Worm (Caenorhabditis elegans) whole organism, young adult: ENCODE results near the gene F47B8.3.

ENCODE experiments used
- B0019.2 ChIP-seq: fragments of 200-800 bp; sonication (Bioruptor generic); conservative IDR thresholded peaks from 2 replicates; pipeline ENCODE4 v1.3.6; 2022; ENCODE audit warnings: missing genetic modification reagents, missing genetic modification characterization, missing compliant biosample characterization
- B0261.1 ChIP-seq: sonication (generic microtip); optimal IDR thresholded peaks from 2 replicates; lab custom pipeline; 2016; ENCODE audit warnings: mild to moderate bottlenecking, missing genetic modification characterization, moderate library complexity, missing compliant biosample characterization
- F39B2.1 ChIP-seq: fragments of 200-800 bp; sonication (Bioruptor generic); IDR thresholded peaks from 2 replicates; pipeline ENCODE4 v1.3.6; 2022; ENCODE audit warnings: missing genetic modification reagents, missing genetic modification characterization, missing compliant biosample characterization
- F52B5.7 ChIP-seq: sonication (generic microtip); optimal IDR thresholded peaks from 2 replicates; lab custom pipeline; 2016; ENCODE audit warnings: mild to moderate bottlenecking, missing genetic modification characterization, missing compliant biosample characterization
- F57C9.4 ChIP-seq: sonication (generic microtip); optimal IDR thresholded peaks from 2 replicates; lab custom pipeline; 2017; ENCODE audit warnings: mild to moderate bottlenecking, missing genetic modification characterization, missing compliant biosample characterization
- K11D2.4 ChIP-seq: fragments of 200-800 bp; sonication (Bioruptor generic); IDR thresholded peaks from 2 replicates; pipeline ENCODE4 v1.3.6; 2022; ENCODE audit warnings: missing genetic modification reagents, missing genetic modification characterization, missing compliant biosample characterization
- T26A5.8 ChIP-seq: sonication (generic microtip); optimal IDR thresholded peaks from 2 replicates; lab custom pipeline; 2016; ENCODE audit warnings: missing genetic modification characterization, missing compliant biosample characterization
- Y53F4B.3 ChIP-seq: fragments of 200-800 bp; sonication (Bioruptor generic); IDR thresholded peaks from 2 replicates; pipeline ENCODE4 v1.3.6; 2022; ENCODE audit warnings: missing genetic modification reagents, missing genetic modification characterization, missing compliant biosample characterization
- Y56A3A.18 ChIP-seq: fragments of 200-800 bp; sonication (Bioruptor generic); IDR thresholded peaks from 2 replicates; pipeline ENCODE4 v1.3.6; 2022; ENCODE audit warnings: missing genetic modification reagents, missing genetic modification characterization, missing compliant biosample characterization
- Y79H2A.3 ChIP-seq: fragments of 200-800 bp; sonication (Bioruptor generic); conservative IDR thresholded peaks from 2 replicates; pipeline ENCODE4 v1.3.6; 2022; ENCODE audit warnings: missing genetic modification reagents, missing genetic modification characterization, missing compliant biosample characterization
- attf-5 ChIP-seq: fragments of 200-800 bp; sonication (Bioruptor generic); optimal IDR thresholded peaks from 2 replicates; lab custom pipeline; 2018; ENCODE audit warnings: mild to moderate bottlenecking, missing genetic modification characterization, missing compliant biosample characterization
- attf-6 ChIP-seq: fragments of 200-800 bp; sonication (Bioruptor generic); IDR thresholded peaks from 2 replicates; pipeline ENCODE4 v1.3.6; 2022; ENCODE audit warnings: missing genetic modification reagents, missing genetic modification characterization, missing compliant biosample characterization
- bed-1 ChIP-seq: fragments of 200-800 bp; sonication (Bioruptor generic); IDR thresholded peaks from 2 replicates; pipeline ENCODE4 v1.3.6; 2022; ENCODE audit warnings: missing genetic modification reagents, missing genetic modification characterization, missing compliant biosample characterization
- bed-2 ChIP-seq: fragments of 200-800 bp; sonication (Bioruptor generic); IDR thresholded peaks from 2 replicates; pipeline ENCODE4 v1.3.6; 2022; ENCODE audit warnings: missing genetic modification reagents, missing genetic modification characterization, missing compliant biosample characterization
- ccch-3 ChIP-seq: fragments of 200-800 bp; sonication (Bioruptor generic); optimal IDR thresholded peaks from 2 replicates; lab custom pipeline; 2018; ENCODE audit warnings: mild to moderate bottlenecking, missing genetic modification characterization, missing compliant biosample characterization
- cebp-1 ChIP-seq, 2 experiments: fragments of 200-800 bp in 1 of 2; sonication (Bioruptor generic) in 1 of 2; sonication (generic microtip) in 1 of 2; IDR thresholded peaks in 1 of 2; optimal IDR thresholded peaks in 1 of 2; 2 replicates each; pipeline versions ENCODE4 v1.3.6 to Lab custom; 2017 to 2022; ENCODE audit warnings: missing compliant biosample characterization in 2 of 2, missing genetic modification characterization in 2 of 2, mild to moderate bottlenecking in 1 of 2, missing genetic modification reagents in 1 of 2, moderate library complexity in 1 of 2
- ceh-40 ChIP-seq: fragments of 200-800 bp; sonication (Bioruptor generic); IDR thresholded peaks from 2 replicates; pipeline ENCODE4 v1.3.6; 2022; ENCODE audit warnings: missing genetic modification characterization, missing compliant biosample characterization
- ceh-58 ChIP-seq: fragments of 200-800 bp; sonication (Bioruptor generic); IDR thresholded peaks from 2 replicates; pipeline ENCODE4 v1.3.6; 2022; ENCODE audit warnings: missing genetic modification characterization, missing compliant biosample characterization
- dox-1 ChIP-seq: fragments of 200-800 bp; sonication (Bioruptor generic); IDR thresholded peaks from 2 replicates; pipeline ENCODE4 v1.3.6; 2022; ENCODE audit warnings: missing genetic modification reagents, missing genetic modification characterization, missing compliant biosample characterization
- dpff-1 ChIP-seq: sonication (generic microtip); optimal IDR thresholded peaks from 2 replicates; lab custom pipeline; 2017; ENCODE audit warnings: mild to moderate bottlenecking, missing genetic modification characterization, missing compliant biosample characterization
- dpl-1 ChIP-seq: fragments of 150-350 bp; optimal IDR thresholded peaks from 2 replicates; lab custom pipeline; 2014; ENCODE audit warnings: missing biosample characterization, missing genetic modification reagents, missing genetic modification characterization
- egrh-3 ChIP-seq: fragments of 200-800 bp; sonication (Bioruptor generic); IDR thresholded peaks from 2 replicates; pipeline ENCODE4 v1.3.6; 2022; ENCODE audit warnings: missing genetic modification reagents, missing genetic modification characterization, missing compliant biosample characterization
- ekl-4 ChIP-seq: fragments of 200-800 bp; sonication (Bioruptor generic); IDR thresholded peaks from 2 replicates; pipeline ENCODE4 v1.3.6; 2022; ENCODE audit warnings: missing genetic modification reagents, missing genetic modification characterization, missing compliant biosample characterization
- gei-17 ChIP-seq: fragments of 200-800 bp; sonication (Bioruptor generic); optimal IDR thresholded peaks from 2 replicates; lab custom pipeline; 2018; ENCODE audit warnings: mild to moderate bottlenecking, missing genetic modification characterization, missing compliant biosample characterization
- hlh-26 ChIP-seq: fragments of 200-800 bp; sonication (Bioruptor generic); conservative IDR thresholded peaks from 2 replicates; pipeline ENCODE4 v1.3.6; 2022; ENCODE audit warnings: missing genetic modification reagents, missing genetic modification characterization, missing compliant biosample characterization
- lag-1 ChIP-seq: fragments of 200-800 bp; sonication (Bioruptor generic); IDR thresholded peaks from 2 replicates; pipeline ENCODE4 v1.3.6; 2022; ENCODE audit warnings: missing genetic modification reagents, missing genetic modification characterization, missing compliant biosample characterization
- let-526 ChIP-seq: fragments of 200-800 bp; sonication (Bioruptor generic); IDR thresholded peaks from 2 replicates; pipeline ENCODE4 v1.3.6; 2022; ENCODE audit warnings: missing genetic modification reagents, missing genetic modification characterization, missing compliant biosample characterization
- lin-35 ChIP-seq, 3 experiments: fragments of 150-350 bp in 2 of 3; sonication (generic microtip) in 1 of 3; optimal IDR thresholded peaks; 2 replicates each; lab custom pipeline; 2014 to 2018; ENCODE audit warnings: missing biosample characterization in 3 of 3, missing genetic modification characterization in 3 of 3, missing genetic modification reagents in 3 of 3
- lin-40 ChIP-seq: sonication (generic microtip); optimal IDR thresholded peaks from 2 replicates; lab custom pipeline; 2016; ENCODE audit warnings: missing genetic modification characterization, mild to moderate bottlenecking, missing compliant biosample characterization, missing genotype, missing genetic modification reagents
- madf-6 ChIP-seq: fragments of 200-800 bp; sonication (Bioruptor generic); IDR thresholded peaks from 2 replicates; pipeline ENCODE4 v1.3.6; 2022; ENCODE audit warnings: missing genetic modification reagents, missing genetic modification characterization, missing compliant biosample characterization
- madf-8 ChIP-seq: fragments of 200-800 bp; sonication (Bioruptor generic); conservative IDR thresholded peaks from 2 replicates; pipeline ENCODE4 v1.3.6; 2022; ENCODE audit warnings: missing genetic modification reagents, missing genetic modification characterization, missing compliant biosample characterization
- mcd-1 ChIP-seq: fragments of 200-800 bp; sonication (Bioruptor generic); IDR thresholded peaks from 2 replicates; pipeline ENCODE4 v1.3.6; 2022; ENCODE audit warnings: missing genetic modification reagents, missing genetic modification characterization, missing compliant biosample characterization
- mes-4 ChIP-seq: sonication (generic microtip); optimal IDR thresholded peaks from 2 replicates; lab custom pipeline; 2016; ENCODE audit warnings: missing genotype, missing genetic modification characterization, missing compliant biosample characterization
- nfya-1 ChIP-seq: sonication (generic microtip); optimal IDR thresholded peaks from 2 replicates; lab custom pipeline; 2017; ENCODE audit warnings: antibody characterized with exemption, missing compliant biosample characterization, missing genetic modification characterization, borderline replicate concordance; ENCODE audit not compliant: insufficient read depth
- nfyb-1 ChIP-seq: fragments of 200-800 bp; sonication (Bioruptor generic); IDR thresholded peaks from 2 replicates; pipeline ENCODE4 v1.3.6; 2022; ENCODE audit warnings: missing genetic modification reagents, missing genetic modification characterization, missing compliant biosample characterization
- nhr-27 ChIP-seq: fragments of 200-800 bp; sonication (Bioruptor generic); optimal IDR thresholded peaks from 2 replicates; lab custom pipeline; 2018; ENCODE audit warnings: mild to moderate bottlenecking, missing genetic modification characterization, moderate library complexity, missing compliant biosample characterization
- nhr-80 ChIP-seq: sonication (generic microtip); optimal IDR thresholded peaks from 2 replicates; lab custom pipeline; 2016; ENCODE audit warnings: missing genetic modification characterization, missing compliant biosample characterization
- nhr-90 ChIP-seq: sonication (generic microtip); optimal IDR thresholded peaks from 2 replicates; lab custom pipeline; 2016; ENCODE audit warnings: missing genotype, mild to moderate bottlenecking, missing genetic modification characterization, missing compliant biosample characterization
- repo-1 ChIP-seq: sonication (generic microtip); optimal IDR thresholded peaks from 2 replicates; lab custom pipeline; 2017; ENCODE audit warnings: mild to moderate bottlenecking, missing genetic modification characterization, missing compliant biosample characterization
- snpc-1.1 ChIP-seq: sonication (generic microtip); optimal IDR thresholded peaks from 2 replicates; lab custom pipeline; 2017; ENCODE audit warnings: missing genetic modification characterization, mild to moderate bottlenecking, missing compliant biosample characterization, antibody characterized with exemption, moderate library complexity, missing genotype, missing genetic modification reagents; ENCODE audit not compliant: insufficient read depth
- ztf-28 ChIP-seq: fragments of 200-800 bp; sonication (Bioruptor generic); IDR thresholded peaks from 2 replicates; pipeline ENCODE4 v1.3.6; 2022; ENCODE audit warnings: missing genetic modification reagents, missing genetic modification characterization, missing compliant biosample characterization
- ztf-3 ChIP-seq: fragments of 200-800 bp; sonication (Bioruptor generic); optimal IDR thresholded peaks from 2 replicates; lab custom pipeline; 2018; ENCODE audit warnings: mild to moderate bottlenecking, missing genetic modification characterization, missing compliant biosample characterization

The F47B8.3 gene

DNA sequence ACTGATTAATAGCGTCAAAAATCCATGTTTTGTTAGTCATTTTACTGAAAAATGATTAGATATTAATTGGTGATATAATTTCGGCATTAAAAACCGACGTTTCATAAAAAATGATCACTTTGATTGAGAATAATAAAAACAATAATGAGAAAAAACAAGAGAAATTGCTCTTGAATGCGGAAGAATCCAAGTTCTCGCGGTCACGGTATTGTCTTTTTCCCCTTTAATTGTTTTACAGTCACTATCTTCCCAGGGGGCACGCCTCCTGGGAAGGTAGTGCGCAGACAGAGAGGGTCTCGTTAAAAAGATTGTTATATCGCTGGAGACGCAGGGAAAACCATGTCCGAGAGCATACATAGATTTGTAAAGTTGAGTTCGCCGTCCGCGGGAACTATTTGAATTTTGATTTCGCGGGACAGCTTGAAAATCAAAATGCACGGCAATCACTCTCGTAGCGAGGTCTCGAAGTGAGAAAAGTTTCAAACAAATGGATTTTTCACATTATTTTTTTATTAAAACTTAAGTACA, 29.1 kb downstream of the F47B8.3 start, which contains the start of gene F14D7.2 (continued):
- no peak for TF ChIP-seq repo-1 (tag; lab: Kevin White, UChicago)
- no peak for TF ChIP-seq B0019.2 (GFP tag; lab: Robert Waterston, UW)
- TF ChIP-seq ceh-40 (GFP tag; lab: Robert Waterston, UW), result no peak
- TF ChIP-seq F52B5.7, result no peak
- TF ChIP-seq ztf-28 (GFP tag; lab: Robert Waterston, UW), result no peak
- TF ChIP-seq nfyb-1 (GFP tag; lab: Robert Waterston, UW), result no peak
- peak; percentile 80 for TF ChIP-seq madf-6 (GFP tag; lab: Robert Waterston, UW)
- TF ChIP-seq ekl-4 (GFP tag; lab: Robert Waterston, UW), result no peak
- no peak for TF ChIP-seq ccch-3
- no peak for TF ChIP-seq B0261.1 (tag; lab: Kevin White, UChicago)
- TF ChIP-seq Y79H2A.3, result no peak
- no peak for TF ChIP-seq bed-2 (GFP tag; lab: Robert Waterston, UW)
- TF ChIP-seq ztf-3, result no peak
- TF ChIP-seq cebp-1 (GFP tag; IDR thresholded peaks at IDR 0.05; lab: Robert Waterston, UW), result no peak
- no peak for TF ChIP-seq cebp-1 (tag; optimal IDR thresholded peaks at IDR 0.05; lab: Kevin White, UChicago)
- no peak for TF ChIP-seq attf-6
- TF ChIP-seq F39B2.1 (GFP tag; lab: Robert Waterston, UW), result no peak
- no peak for TF ChIP-seq egrh-3
- peak; percentile 62 for TF ChIP-seq madf-8
- no peak for TF ChIP-seq nhr-80 (tag; lab: Kevin White, UChicago)
- TF ChIP-seq lin-40 (tag; lab: Kevin White, UChicago), result no peak
- TF ChIP-seq K11D2.4, result no peak
- no peak for TF ChIP-seq mcd-1 (GFP tag; lab: Robert Waterston, UW)
- no peak for TF ChIP-seq hlh-26 (GFP tag; lab: Robert Waterston, UW)
- TF ChIP-seq lin-35 (GFP tag; optimal IDR thresholded peaks at IDR 0.05; lab: Kevin White, UChicago), result no peak
- TF ChIP-seq dpl-1, result peak; percentile 1
- no peak for TF ChIP-seq Y53F4B.3
- TF ChIP-seq snpc-1.1 (tag; lab: Kevin White, UChicago), result no peak
- TF ChIP-seq attf-5 (GFP tag; lab: Kevin White, UChicago), result no peak
- TF ChIP-seq nhr-90 (tag; lab: Kevin White, UChicago), result no peak
- TF ChIP-seq ceh-58, result no peak
- TF ChIP-seq nfya-1 (tag; lab: Kevin White, UChicago), result no peak
- no peak for TF ChIP-seq let-526

DNA sequence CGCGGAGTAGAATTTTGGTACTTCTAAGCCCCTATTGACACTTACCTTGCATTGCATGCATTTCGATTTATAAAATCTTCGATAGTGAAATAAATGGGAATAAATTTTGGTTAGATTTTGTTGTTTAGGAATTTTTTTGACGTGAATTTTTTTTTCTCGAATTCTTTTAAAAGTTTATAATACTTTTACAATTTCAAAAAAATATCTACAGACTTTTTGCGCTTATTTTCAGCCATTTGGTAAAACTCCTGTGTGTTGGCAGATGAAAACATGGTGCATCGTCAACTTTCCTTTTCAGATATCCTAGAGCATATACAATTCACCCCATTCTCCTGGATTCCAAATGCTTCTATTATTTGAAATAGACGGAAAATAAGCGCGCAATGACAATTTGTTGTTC, 32.2 kb downstream of the F47B8.3 start, which contains the start of gene F14D7.18:
TSS of gene F14D7.18 (minus strand) at position 101 of the 400 bp plus-strand sequence.
- TF ChIP-seq bed-1 (GFP tag; lab: Robert Waterston, UW) (no peak), lag-1 (GFP tag; lab: Robert Waterston, UW) (no peak), dpff-1 (tag; lab: Kevin White, UChicago) (no peak), B0261.1 (tag; lab: Kevin White, UChicago) (no peak), nhr-27 (tag; lab: Kevin White, UChicago) (no peak), dox-1 (GFP tag; lab: Robert Waterston, UW) (no peak), T26A5.8 (tag; lab: Kevin White, UChicago) (no peak), mes-4 (tag; lab: Kevin White, UChicago) (no peak), gei-17 (GFP tag; lab: Kevin White, UChicago) (no peak), Y56A3A.18 (GFP tag; lab: Robert Waterston, UW) (no peak), F57C9.4 (tag; lab: Kevin White, UChicago) (no peak), madf-6 (GFP tag; lab: Robert Waterston, UW) (no peak)
